Worm (Caenorhabditis elegans): ENCODE measurements around the gene lact-7.

ce11 chrX:11791364-11792221, 32.7 kb downstream of the lact-7 start:
- TF ChIP-seq hmg-4 (GFP tag; optimal IDR thresholded peaks at IDR 0.05) (no peak), aly-1 (tag; optimal IDR thresholded peaks at IDR 0.05) (no peak)

Data from whole organism, early embryonic.